Worm (Caenorhabditis elegans) whole organism, L1 larva: ENCODE data around the gene ins-14.

ENCODE experiments used
- egl-13 ChIP-seq: sonication (generic microtip); optimal IDR thresholded peaks from 2 replicates; lab custom pipeline; 2016; ENCODE audit warnings: missing genotype, missing genetic modification reagents, missing genetic modification characterization, missing compliant biosample characterization
- egl-27 ChIP-seq, 2 experiments: fragments of 150-350 bp in 1 of 2; sonication (generic microtip); optimal IDR thresholded peaks; 3 replicates each; lab custom pipeline; 2017 to 2018; ENCODE audit warnings: missing biosample characterization in 2 of 2, missing genetic modification characterization in 2 of 2, missing genetic modification reagents in 2 of 2
- elt-3 ChIP-seq, 6 experiments: fragments of 150-350 bp in 1 of 6; sonication (generic microtip); optimal IDR thresholded peaks; 2 replicates each; lab custom pipeline; 2017 to 2018; ENCODE audit warnings: missing biosample characterization in 6 of 6, missing genetic modification characterization in 6 of 6, inconsistent platforms in 1 of 6
- lin-35 ChIP-seq, 2 experiments: fragments of 150-350 bp; optimal IDR thresholded peaks; 2 replicates each; lab custom pipeline; 2014; ENCODE audit warnings: missing biosample characterization in 2 of 2, missing genetic modification characterization in 2 of 2, missing genetic modification reagents in 2 of 2
- lin-39 ChIP-seq: fragments of 150-350 bp; optimal IDR thresholded peaks from 2 replicates; lab custom pipeline; 2014; ENCODE audit warnings: missing biosample characterization, missing genetic modification reagents, missing genetic modification characterization
- pqm-1 ChIP-seq: sonication (generic microtip); optimal IDR thresholded peaks from 3 replicates; lab custom pipeline; 2017; ENCODE audit warnings: missing biosample characterization, missing genetic modification characterization
- sox-4 ChIP-seq: sonication (generic microtip); optimal IDR thresholded peaks from 2 replicates; lab custom pipeline; 2016; ENCODE audit warnings: missing genetic modification characterization, missing compliant biosample characterization
- unc-130 ChIP-seq: fragments of 150-350 bp; optimal IDR thresholded peaks from 2 replicates; lab custom pipeline; 2017; ENCODE audit warnings: missing biosample characterization, missing genetic modification characterization, inconsistent platforms
- unc-62 ChIP-seq: fragments of 150-350 bp; optimal IDR thresholded peaks from 2 replicates; lab custom pipeline; 2014; ENCODE audit warnings: missing biosample characterization, missing genetic modification reagents, missing genetic modification characterization
- unc-86 ChIP-seq: sonication (generic microtip); optimal IDR thresholded peaks from 2 replicates; lab custom pipeline; 2016; ENCODE audit warnings: missing genetic modification characterization, missing compliant biosample characterization

DNA sequence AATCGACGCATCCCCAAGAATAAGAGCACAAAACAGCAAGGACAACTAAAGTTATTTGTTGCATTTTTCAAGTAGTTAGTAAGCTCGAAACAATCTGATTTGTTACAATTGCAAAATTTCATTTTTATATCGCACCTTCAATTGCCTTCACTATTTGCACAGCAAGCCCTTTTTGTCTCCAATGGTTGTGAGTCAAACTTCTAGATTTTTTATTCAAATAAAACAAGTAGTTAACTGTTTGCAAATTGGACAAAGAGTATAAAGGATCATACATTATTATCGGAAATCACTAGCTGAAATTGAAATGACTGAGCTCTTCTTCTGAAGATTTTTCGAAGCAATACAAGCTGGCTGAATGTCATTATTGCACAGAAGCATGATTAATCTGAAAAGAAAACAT is 7.2 kb upstream of the ins-14 start, which contains the start of gene F41G3.21:
- TF ChIP-seq unc-62 (GFP tag; lab: Kevin White, UChicago) (no peak), unc-86 (tag; lab: Kevin White, UChicago) (no peak), sox-4 (tag; lab: Kevin White, UChicago) (no peak), unc-130 (no peak), elt-3 (tag; optimal IDR thresholded peaks at IDR 0.05; lab: Kevin White, UChicago) (no peak), pqm-1 (tag; lab: Kevin White, UChicago) (no peak), lin-39 (tag; lab: Kevin White, UChicago) (no peak), egl-13 (no peak), lin-35 (GFP tag; optimal IDR thresholded peaks at IDR 0.05; lab: Kevin White, UChicago) (no peak), egl-27 (tag; optimal IDR thresholded peaks at IDR 0.05; lab: Kevin White, UChicago) (no peak)
